Worm (Caenorhabditis elegans) whole organism, mixed stage, embryonic: ENCODE measurements around the gene deg-1.

Experiments
- M03D4.4 ChIP-seq: sonication (generic microtip); optimal IDR thresholded peaks from 2 replicates; lab custom pipeline; 2017; ENCODE audit warnings: mild to moderate bottlenecking, missing genetic modification characterization, missing compliant biosample characterization
- bed-3 ChIP-seq: fragments of 200-800 bp; sonication (Bioruptor generic); optimal IDR thresholded peaks from 3 replicates; lab custom pipeline; 2018; ENCODE audit warnings: mild to moderate bottlenecking, missing genetic modification characterization, moderate library complexity, missing compliant biosample characterization
- blmp-1 ChIP-seq: fragments of 150-350 bp; optimal IDR thresholded peaks from 2 replicates; lab custom pipeline; 2014; ENCODE audit warnings: missing biosample characterization, missing genetic modification characterization
- ceh-39 ChIP-seq: fragments of 150-350 bp; optimal IDR thresholded peaks from 2 replicates; lab custom pipeline; 2014; ENCODE audit warnings: missing biosample characterization, missing genetic modification characterization
- ceh-43 ChIP-seq: fragments of 200-800 bp; sonication (Bioruptor generic); optimal IDR thresholded peaks from 2 replicates; lab custom pipeline; 2018; ENCODE audit warnings: mild to moderate bottlenecking, missing genetic modification characterization, moderate library complexity, missing compliant biosample characterization
- ceh-83 ChIP-seq: fragments of 200-800 bp; sonication (Bioruptor generic); optimal IDR thresholded peaks from 2 replicates; lab custom pipeline; 2018; ENCODE audit warnings: mild to moderate bottlenecking, missing genetic modification characterization, missing compliant biosample characterization
- ces-1 ChIP-seq: fragments of 150-350 bp; optimal IDR thresholded peaks from 2 replicates; lab custom pipeline; 2014; ENCODE audit warnings: missing biosample characterization, missing genetic modification reagents, missing genetic modification characterization
- cnd-1 ChIP-seq: fragments of 200-800 bp; sonication (Bioruptor generic); optimal IDR thresholded peaks from 2 replicates; lab custom pipeline; 2018; ENCODE audit warnings: mild to moderate bottlenecking, missing genetic modification characterization, missing compliant biosample characterization
- drap-1 ChIP-seq: fragments of 200-800 bp; sonication (Bioruptor generic); optimal IDR thresholded peaks from 3 replicates; lab custom pipeline; 2018; ENCODE audit warnings: mild to moderate bottlenecking, missing genetic modification characterization, missing compliant biosample characterization
- elt-1 ChIP-seq: sonication (generic microtip); optimal IDR thresholded peaks from 2 replicates; lab custom pipeline; 2017; ENCODE audit warnings: missing genetic modification characterization, mild to moderate bottlenecking, missing compliant biosample characterization, antibody characterized with exemption, moderate library complexity, borderline replicate concordance; ENCODE audit not compliant: insufficient read depth
- elt-3 ChIP-seq: fragments of 150-350 bp; optimal IDR thresholded peaks from 2 replicates; lab custom pipeline; 2014; ENCODE audit warnings: missing biosample characterization, missing genetic modification characterization
- flh-1 ChIP-seq: fragments of 200-800 bp; sonication (Bioruptor generic); optimal IDR thresholded peaks from 2 replicates; lab custom pipeline; 2018; ENCODE audit warnings: mild to moderate bottlenecking, missing genetic modification characterization, moderate library complexity, missing compliant biosample characterization
- ham-2 ChIP-seq: fragments of 200-800 bp; sonication (Bioruptor generic); optimal IDR thresholded peaks from 2 replicates; lab custom pipeline; 2018; ENCODE audit warnings: mild to moderate bottlenecking, missing genetic modification characterization, missing compliant biosample characterization
- hlh-1 ChIP-seq: fragments of 150-350 bp; optimal IDR thresholded peaks from 2 replicates; lab custom pipeline; 2014; ENCODE audit warnings: missing biosample characterization, missing genetic modification reagents, missing genetic modification characterization
- lin-13 ChIP-seq: fragments of 150-350 bp; optimal IDR thresholded peaks from 2 replicates; lab custom pipeline; 2014; ENCODE audit warnings: missing biosample characterization, missing genetic modification characterization
- lin-32 ChIP-seq: fragments of 200-800 bp; sonication (Bioruptor generic); optimal IDR thresholded peaks from 2 replicates; lab custom pipeline; 2018; ENCODE audit warnings: mild to moderate bottlenecking, missing genetic modification characterization, missing compliant biosample characterization
- lsy-2 ChIP-seq: fragments of 150-350 bp; optimal IDR thresholded peaks from 2 replicates; lab custom pipeline; 2014; ENCODE audit warnings: missing biosample characterization, missing genetic modification characterization
- mab-5 ChIP-seq: fragments of 150-350 bp; optimal IDR thresholded peaks from 2 replicates; lab custom pipeline; 2014; ENCODE audit warnings: missing biosample characterization, missing genetic modification characterization
- mep-1 ChIP-seq: fragments of 150-350 bp; optimal IDR thresholded peaks from 2 replicates; lab custom pipeline; 2017; ENCODE audit warnings: missing biosample characterization, missing genetic modification reagents, missing genetic modification characterization, inconsistent platforms
- mls-2 ChIP-seq: sonication (generic microtip); optimal IDR thresholded peaks from 2 replicates; lab custom pipeline; 2016; ENCODE audit warnings: mild to moderate bottlenecking, missing genetic modification characterization, moderate library complexity, missing compliant biosample characterization
- nhr-12 ChIP-seq: fragments of 150-350 bp; optimal IDR thresholded peaks from 2 replicates; lab custom pipeline; 2014; ENCODE audit warnings: missing biosample characterization, missing genetic modification characterization
- nhr-2 ChIP-seq: fragments of 150-350 bp; optimal IDR thresholded peaks from 2 replicates; lab custom pipeline; 2014; ENCODE audit warnings: missing biosample characterization, missing genetic modification characterization
- nhr-237 ChIP-seq: fragments of 150-350 bp; optimal IDR thresholded peaks from 2 replicates; lab custom pipeline; 2014; ENCODE audit warnings: missing biosample characterization, missing genetic modification characterization
- nhr-28 ChIP-seq: fragments of 150-350 bp; optimal IDR thresholded peaks from 2 replicates; lab custom pipeline; 2014; ENCODE audit warnings: missing biosample characterization, missing genetic modification characterization
- nhr-76 ChIP-seq: sonication (generic microtip); optimal IDR thresholded peaks from 2 replicates; lab custom pipeline; 2017; ENCODE audit warnings: missing biosample characterization, missing genetic modification characterization
- pha-4 ChIP-seq: fragments of 150-350 bp; optimal IDR thresholded peaks from 2 replicates; lab custom pipeline; 2018; ENCODE audit warnings: missing biosample characterization, missing genetic modification reagents, missing genetic modification characterization
- sem-2 ChIP-seq: fragments of 200-800 bp; sonication (Bioruptor generic); optimal IDR thresholded peaks from 2 replicates; lab custom pipeline; 2018; ENCODE audit warnings: mild to moderate bottlenecking, missing genetic modification characterization, missing compliant biosample characterization
- snpc-4 ChIP-seq: fragments of 150-350 bp; optimal IDR thresholded peaks from 2 replicates; lab custom pipeline; 2014; ENCODE audit warnings: missing biosample characterization, missing genetic modification characterization
- sptf-1 ChIP-seq: sonication (generic microtip); optimal IDR thresholded peaks from 2 replicates; lab custom pipeline; 2017; ENCODE audit warnings: mild to moderate bottlenecking, missing genetic modification characterization, moderate library complexity, missing compliant biosample characterization
- tbx-8 ChIP-seq: fragments of 200-800 bp; sonication (Bioruptor generic); optimal IDR thresholded peaks from 2 replicates; lab custom pipeline; 2018; ENCODE audit warnings: mild to moderate bottlenecking, missing genetic modification characterization, moderate library complexity, missing compliant biosample characterization
- unc-120 ChIP-seq: sonication (generic microtip); optimal IDR thresholded peaks from 2 replicates; lab custom pipeline; 2017; ENCODE audit warnings: missing genetic modification characterization, missing compliant biosample characterization; ENCODE audit not compliant: poor library complexity, severe bottlenecking
- unc-39 ChIP-seq: fragments of 150-350 bp; optimal IDR thresholded peaks from 2 replicates; lab custom pipeline; 2014; ENCODE audit warnings: missing biosample characterization, missing genetic modification characterization
- unc-62 ChIP-seq: fragments of 150-350 bp; optimal IDR thresholded peaks from 2 replicates; lab custom pipeline; 2014; ENCODE audit warnings: missing biosample characterization, missing genetic modification reagents, missing genetic modification characterization
- zip-8 ChIP-seq: fragments of 150-350 bp; optimal IDR thresholded peaks from 2 replicates; lab custom pipeline; 2014; ENCODE audit warnings: missing biosample characterization, missing genetic modification characterization
- ztf-11 ChIP-seq: fragments of 150-350 bp; optimal IDR thresholded peaks from 2 replicates; lab custom pipeline; 2014; ENCODE audit warnings: missing biosample characterization, missing genetic modification characterization

Gene deg-1

ce11 chrX:7817555-7817954 lies 64.7 kb downstream of the deg-1 start:
- TF ChIP-seq mab-5 (no peak), pha-4 (tag; lab: Kevin White, UChicago) (no peak), unc-39 (no peak), nhr-76 (no peak), lin-13 (tag; lab: Kevin White, UChicago) (no peak), sptf-1 (tag; lab: Kevin White, UChicago) (no peak)

ce11 chrX:7823108-7823704 lies 70.3 kb downstream of the deg-1 start, which contains the start of gene eef-1A.2:
Gene eef-1A.2 (plus strand): TSS chrX:7823654.
- TF ChIP-seq flh-1 (no peak), mls-2 (peak; percentile 82), lin-32 (GFP tag; lab: Kevin White, UChicago) (peak; percentile 27), tbx-8 (GFP tag; lab: Kevin White, UChicago) (peak; percentile 5), sptf-1 (tag; lab: Kevin White, UChicago) (peak; percentile 53), pha-4 (tag; lab: Kevin White, UChicago) (peak; percentile 93), nhr-2 (tag; lab: Kevin White, UChicago) (peak; percentile 91), nhr-12 (tag; lab: Kevin White, UChicago) (no peak), ztf-11 (tag; lab: Kevin White, UChicago) (peak; percentile 47), ces-1 (GFP tag; lab: Kevin White, UChicago) (peak; percentile 94), mab-5 (no peak), zip-8 (tag; lab: Kevin White, UChicago) (no peak), bed-3 (GFP tag; lab: Kevin White, UChicago) (no peak), sem-2 (GFP tag; lab: Kevin White, UChicago) (peak; percentile 26), drap-1 (peak; percentile 71), nhr-28 (no peak), nhr-237 (tag; lab: Kevin White, UChicago) (peak; percentile 74), unc-62 (peak; percentile 73), ceh-39 (tag; lab: Kevin White, UChicago) (peak; percentile 97), snpc-4 (tag; lab: Kevin White, UChicago) (no peak), cnd-1 (tag; lab: Kevin White, UChicago) (peak; percentile 55), unc-39 (no peak), lin-13 (tag; lab: Kevin White, UChicago) (peak; percentile 54), lsy-2 (tag; lab: Kevin White, UChicago) (peak; percentile 77), ham-2 (GFP tag; lab: Kevin White, UChicago) (peak; percentile 31), mep-1 (peak; percentile 90), nhr-76 (no peak), unc-120 (peak; percentile 64), M03D4.4 (peak; percentile 48), hlh-1 (tag; lab: Kevin White, UChicago) (peak; percentile 82), elt-3 (tag; lab: Kevin White, UChicago) (peak; percentile 49), blmp-1 (no peak), elt-1 (no peak), ceh-43 (GFP tag; lab: Kevin White, UChicago) (peak; percentile 40), ceh-83 (GFP tag; lab: Kevin White, UChicago) (no peak)
